Fruit fly (Drosophila melanogaster) whole organism, prepupa: ENCODE results near the gene Set8.

Source experiments
- Blimp-1 ChIP-seq: fragments of 200-800 bp; sonication (Bioruptor generic); optimal IDR thresholded peaks from 3 replicates; lab custom pipeline; 2017; ENCODE audit warnings: missing biosample characterization, missing genetic modification characterization, mild to moderate bottlenecking, moderate library complexity, missing genetic modification reagents
- CG10631 ChIP-seq: fragments of 200-800 bp; sonication (Bioruptor generic); optimal IDR thresholded peaks from 2 replicates; lab custom pipeline; 2016; ENCODE audit warnings: missing biosample characterization, missing genetic modification characterization
- CG10669 ChIP-seq: fragments of 200-800 bp; sonication (Bioruptor generic); optimal IDR thresholded peaks from 3 replicates; lab custom pipeline; 2018; ENCODE audit warnings: missing biosample characterization, mild to moderate bottlenecking, missing genetic modification characterization, moderate library complexity
- CG11294 ChIP-seq: fragments of 200-800 bp; sonication (Bioruptor generic); IDR thresholded peaks from 2 replicates; pipeline ENCODE4 v1.3.6; 2022; ENCODE audit warnings: missing biosample characterization, missing genetic modification characterization
- CG11902 ChIP-seq: fragments of 200-800 bp; sonication (Bioruptor generic); optimal IDR thresholded peaks from 3 replicates; lab custom pipeline; 2016; ENCODE audit warnings: missing biosample characterization, missing genetic modification characterization
- CG15336 ChIP-seq: fragments of 200-800 bp; sonication (Bioruptor generic); IDR thresholded peaks from 2 replicates; pipeline ENCODE4 v1.3.6; 2022; ENCODE audit warnings: missing biosample characterization, missing genetic modification characterization
- CG1621 ChIP-seq: fragments of 200-800 bp; sonication (Bioruptor generic); optimal IDR thresholded peaks from 3 replicates; lab custom pipeline; 2018; ENCODE audit warnings: missing biosample characterization, mild to moderate bottlenecking, missing genetic modification characterization
- CG16779 ChIP-seq: fragments of 200-800 bp; sonication (Bioruptor generic); optimal IDR thresholded peaks from 3 replicates; lab custom pipeline; 2017; ENCODE audit warnings: missing biosample characterization, mild to moderate bottlenecking, missing genetic modification characterization
- CG31627 ChIP-seq: fragments of 200-800 bp; sonication (Bioruptor generic); optimal IDR thresholded peaks from 3 replicates; lab custom pipeline; 2016; ENCODE audit warnings: missing biosample characterization, missing genetic modification characterization
- CG34406 ChIP-seq: fragments of 200-800 bp; sonication (Bioruptor generic); optimal IDR thresholded peaks from 3 replicates; lab custom pipeline; 2016; ENCODE audit warnings: missing biosample characterization, missing genetic modification characterization
- CG3919 ChIP-seq: fragments of 200-800 bp; sonication (Bioruptor generic); optimal IDR thresholded peaks from 3 replicates; lab custom pipeline; 2016; ENCODE audit warnings: missing biosample characterization, missing genetic modification characterization
- CG4318 ChIP-seq: fragments of 200-800 bp; sonication (Bioruptor generic); optimal IDR thresholded peaks from 3 replicates; lab custom pipeline; 2017; ENCODE audit warnings: missing biosample characterization, mild to moderate bottlenecking, missing genetic modification characterization
- CG6163 ChIP-seq: fragments of 200-800 bp; sonication (Bioruptor generic); IDR thresholded peaks from 3 replicates; pipeline ENCODE4 v1.3.6; 2022; ENCODE audit warnings: missing biosample characterization, missing genetic modification characterization
- CG6276 ChIP-seq: fragments of 200-800 bp; sonication (Bioruptor generic); optimal IDR thresholded peaks from 2 replicates; lab custom pipeline; 2017; ENCODE audit warnings: missing biosample characterization, mild to moderate bottlenecking, missing genetic modification characterization
- CG6792 ChIP-seq: fragments of 200-800 bp; sonication (Bioruptor generic); optimal IDR thresholded peaks from 3 replicates; lab custom pipeline; 2016; ENCODE audit warnings: missing biosample characterization, missing genetic modification characterization
- CG6808 ChIP-seq: fragments of 200-800 bp; sonication (Bioruptor generic); optimal IDR thresholded peaks from 3 replicates; lab custom pipeline; 2017; ENCODE audit warnings: missing biosample characterization, missing genetic modification characterization, mild to moderate bottlenecking, moderate library complexity, missing genetic modification reagents
- CG6854 ChIP-seq: fragments of 200-800 bp; sonication (Bioruptor generic); optimal IDR thresholded peaks from 2 replicates; lab custom pipeline; 2017; ENCODE audit warnings: missing biosample characterization, mild to moderate bottlenecking, missing genetic modification characterization
- CG7368 ChIP-seq: fragments of 200-800 bp; sonication (Bioruptor generic); optimal IDR thresholded peaks from 3 replicates; lab custom pipeline; 2016; ENCODE audit warnings: missing biosample characterization, missing genetic modification characterization
- CG8119 ChIP-seq: fragments of 200-800 bp; sonication (Bioruptor generic); IDR thresholded peaks from 3 replicates; pipeline ENCODE4 v1.3.6; 2022; ENCODE audit warnings: missing biosample characterization, missing genetic modification characterization
- CG8319 ChIP-seq: fragments of 200-800 bp; sonication (Bioruptor generic); optimal IDR thresholded peaks from 3 replicates; lab custom pipeline; 2016; ENCODE audit warnings: missing biosample characterization, missing genetic modification characterization
- CG9139 ChIP-seq: fragments of 200-800 bp; sonication (Bioruptor generic); optimal IDR thresholded peaks from 3 replicates; lab custom pipeline; 2017; ENCODE audit warnings: missing biosample characterization, mild to moderate bottlenecking, missing genetic modification characterization
- Eip78C ChIP-seq: fragments of 200-800 bp; sonication (Bioruptor generic); peaks from one replicate; lab custom pipeline; 2016; ENCODE audit warnings: missing biosample characterization, missing genetic modification characterization
- Eip93F ChIP-seq: fragments of 200-800 bp; sonication (Bioruptor generic); optimal IDR thresholded peaks from 2 replicates; lab custom pipeline; 2016; ENCODE audit warnings: missing biosample characterization, mild to moderate bottlenecking, missing genetic modification characterization
- Ets96B ChIP-seq: fragments of 200-800 bp; optimal IDR thresholded peaks from 2 replicates; lab custom pipeline; 2019; ENCODE audit warnings: missing biosample characterization, mild to moderate bottlenecking, missing genetic modification characterization, moderate library complexity
- Gug ChIP-seq: fragments of 200-800 bp; sonication (Bioruptor generic); IDR thresholded peaks from 2 replicates; pipeline ENCODE4 v1.3.6; 2022; ENCODE audit warnings: missing biosample characterization, missing genetic modification characterization
- Hr4 ChIP-seq: fragments of 200-800 bp; sonication (Bioruptor generic); optimal IDR thresholded peaks from 3 replicates; lab custom pipeline; 2016; ENCODE audit warnings: missing biosample characterization, missing genetic modification characterization
- Lpt ChIP-seq: fragments of 200-800 bp; sonication (Bioruptor generic); optimal IDR thresholded peaks from 3 replicates; lab custom pipeline; 2016; ENCODE audit warnings: missing biosample characterization, missing genetic modification characterization
- Met ChIP-seq: fragments of 200-800 bp; sonication (Bioruptor generic); optimal IDR thresholded peaks from 3 replicates; lab custom pipeline; 2016; ENCODE audit warnings: missing biosample characterization, missing genetic modification characterization
- OdsH ChIP-seq: fragments of 200-800 bp; sonication (Bioruptor generic); optimal IDR thresholded peaks from 3 replicates; lab custom pipeline; 2016; ENCODE audit warnings: missing biosample characterization, missing genetic modification characterization
- Smox ChIP-seq: fragments of 200-800 bp; sonication (Bioruptor generic); optimal IDR thresholded peaks from 3 replicates; lab custom pipeline; 2016; ENCODE audit warnings: missing biosample characterization, missing genetic modification characterization
- Sox15 ChIP-seq: fragments of 200-800 bp; sonication (Bioruptor generic); optimal IDR thresholded peaks from 3 replicates; lab custom pipeline; 2016; ENCODE audit warnings: missing biosample characterization, missing genetic modification characterization
- achi ChIP-seq: fragments of 200-800 bp; sonication (Bioruptor generic); optimal IDR thresholded peaks from 3 replicates; lab custom pipeline; 2016; ENCODE audit warnings: missing biosample characterization, missing genetic modification characterization
- acj6 ChIP-seq: fragments of 200-800 bp; sonication (Bioruptor generic); optimal IDR thresholded peaks from 3 replicates; lab custom pipeline; 2016; ENCODE audit warnings: missing biosample characterization, missing genetic modification characterization
- cyc ChIP-seq: fragments of 200-800 bp; sonication (Bioruptor generic); optimal IDR thresholded peaks from 3 replicates; lab custom pipeline; 2016; ENCODE audit warnings: missing biosample characterization, missing genetic modification characterization
- dac ChIP-seq: fragments of 200-800 bp; sonication (Bioruptor generic); optimal IDR thresholded peaks from 2 replicates; lab custom pipeline; 2017; ENCODE audit warnings: missing biosample characterization, mild to moderate bottlenecking, missing genetic modification characterization
- dsx ChIP-seq: fragments of 200-800 bp; optimal IDR thresholded peaks from 3 replicates; lab custom pipeline; 2019; ENCODE audit warnings: missing biosample characterization, mild to moderate bottlenecking, missing genetic modification characterization, moderate library complexity; ENCODE audit not compliant: poor library complexity, severe bottlenecking
- esn ChIP-seq: fragments of 200-800 bp; sonication (Bioruptor generic); optimal IDR thresholded peaks from 2 replicates; lab custom pipeline; 2016; ENCODE audit warnings: missing biosample characterization, mild to moderate bottlenecking, missing genetic modification characterization, moderate library complexity
- fd59A ChIP-seq: fragments of 200-800 bp; sonication (Bioruptor generic); optimal IDR thresholded peaks from 2 replicates; lab custom pipeline; 2017; ENCODE audit warnings: missing biosample characterization, mild to moderate bottlenecking, missing genetic modification characterization, missing genetic modification reagents
- fd85E ChIP-seq: fragments of 200-800 bp; sonication (Bioruptor generic); optimal IDR thresholded peaks from 3 replicates; lab custom pipeline; 2016; ENCODE audit warnings: missing biosample characterization, missing genetic modification characterization
- lz ChIP-seq: fragments of 200-800 bp; sonication (Bioruptor generic); optimal IDR thresholded peaks from 3 replicates; lab custom pipeline; 2016; ENCODE audit warnings: missing biosample characterization, missing genetic modification characterization
- pdm3 ChIP-seq: fragments of 200-800 bp; sonication (Bioruptor generic); optimal IDR thresholded peaks from 3 replicates; lab custom pipeline; 2016; ENCODE audit warnings: missing biosample characterization, missing genetic modification characterization
- salr ChIP-seq, 2 experiments: fragments of 200-800 bp; sonication (Bioruptor generic); optimal IDR thresholded peaks; 3 replicates each; lab custom pipeline; 2016 to 2018; ENCODE audit warnings: missing biosample characterization in 2 of 2, missing genetic modification characterization in 2 of 2, mild to moderate bottlenecking in 1 of 2
- spab ChIP-seq: fragments of 200-800 bp; sonication (Bioruptor generic); optimal IDR thresholded peaks from 2 replicates; lab custom pipeline; 2017; ENCODE audit warnings: missing biosample characterization, mild to moderate bottlenecking, missing genetic modification characterization, missing genetic modification reagents
- ss ChIP-seq, 2 experiments: fragments of 200-800 bp; sonication (Bioruptor generic); optimal IDR thresholded peaks; 2 replicates in 1 of 2; 3 replicates in 1 of 2; lab custom pipeline; 2017 to 2018; ENCODE audit warnings: mild to moderate bottlenecking in 2 of 2, missing biosample characterization in 2 of 2, missing genetic modification characterization in 2 of 2, moderate library complexity in 1 of 2
- svp ChIP-seq: fragments of 200-800 bp; sonication (Bioruptor generic); peaks from one replicate; lab custom pipeline; 2016; ENCODE audit warnings: missing biosample characterization, missing genetic modification characterization

Set8 gene

dm6 chr3R:14288669-14289383 lies 27.0 kb upstream of the Set8 start, which contains the start of gene red (continued):
- no peak for TF ChIP-seq Ets96B (tag; lab: Kevin White, UChicago)
- TF ChIP-seq CG6276 (GFP tag; lab: Kevin White, UChicago) = peak; percentile 58
- TF ChIP-seq Eip78C (GFP tag; lab: Kevin White, UChicago) = peak; percentile 58
- TF ChIP-seq achi (GFP tag; lab: Kevin White, UChicago) = peak; percentile 34
- no peak for TF ChIP-seq Smox (GFP tag; lab: Kevin White, UChicago)
- TF ChIP-seq spab (GFP tag; lab: Kevin White, UChicago) = no peak
- TF ChIP-seq CG11294 (GFP tag; lab: Robert Waterston, UW) = no peak
- peak; percentile 35 for TF ChIP-seq CG10631
- peak; percentile 41 to 58 for TF ChIP-seq ss (GFP tag; optimal IDR thresholded peaks at IDR 0.05; lab: Kevin White, UChicago)
- TF ChIP-seq CG31627 = no peak
- no peak for TF ChIP-seq Eip93F (GFP tag; lab: Kevin White, UChicago)
- no peak for TF ChIP-seq fd59A (GFP tag; lab: Kevin White, UChicago)
- TF ChIP-seq CG15336 = peak; percentile 65
- no peak for TF ChIP-seq Sox15 (GFP tag; lab: Kevin White, UChicago)
- TF ChIP-seq CG16779 = no peak
- TF ChIP-seq esn (GFP tag; lab: Kevin White, UChicago) = peak; percentile 23
- TF ChIP-seq dac (GFP tag; lab: Kevin White, UChicago) = no peak
- TF ChIP-seq CG6163 = peak; percentile 54; the same call in 2 of the 3 replicates
- TF ChIP-seq CG34406 (GFP tag; lab: Kevin White, UChicago) = no peak
- peak; percentile 67 for TF ChIP-seq svp (GFP tag; lab: Kevin White, UChicago)
- TF ChIP-seq CG6792 (GFP tag; lab: Kevin White, UChicago) = no peak
- TF ChIP-seq Blimp-1 = peak; percentile 96
- TF ChIP-seq dsx = peak; percentile 43
- TF ChIP-seq CG8119 (GFP tag; lab: Robert Waterston, UW) = peak; percentile 55; the same call in 2 of the 3 replicates
- TF ChIP-seq Lpt = peak; percentile 28
- TF ChIP-seq fd85E (GFP tag; lab: Kevin White, UChicago) = no peak
- TF ChIP-seq Gug (GFP tag; lab: Robert Waterston, UW) = peak; percentile 31; the same call in 1 of the 2 replicates

dm6 chr3R:14289958-14290835 lies 25.6 kb upstream of the Set8 start:
- TF ChIP-seq dsx (peak; percentile 6), achi (GFP tag; lab: Kevin White, UChicago) (peak; percentile 45), acj6 (GFP tag; lab: Kevin White, UChicago) (peak; percentile 56), CG9139 (GFP tag; lab: Kevin White, UChicago) (no peak), cyc (GFP tag; lab: Kevin White, UChicago) (peak; percentile 7), CG10631 (peak; percentile 44), CG8319 (GFP tag; lab: Kevin White, UChicago) (no peak), Gug (GFP tag; lab: Robert Waterston, UW) (peak; percentile 33; the same call in 1 of the 2 replicates), esn (GFP tag; lab: Kevin White, UChicago) (peak; percentile 65), Ets96B (tag; lab: Kevin White, UChicago) (peak; percentile 57), CG16779 (no peak), salr (GFP tag; optimal IDR thresholded peaks at IDR 0.05; lab: Kevin White, UChicago) (peak in 1 of 2 experiments; percentile 16), OdsH (GFP tag; lab: Kevin White, UChicago) (peak; percentile 61), pdm3 (GFP tag; lab: Kevin White, UChicago) (peak; percentile 64), CG3919 (GFP tag; lab: Kevin White, UChicago) (peak; percentile 48), CG6792 (GFP tag; lab: Kevin White, UChicago) (peak; percentile 32), CG7368 (no peak), CG6854 (GFP tag; lab: Kevin White, UChicago) (no peak), Met (GFP tag; lab: Kevin White, UChicago) (peak; percentile 63), CG11902 (GFP tag; lab: Kevin White, UChicago) (peak; percentile 31), CG6808 (GFP tag; lab: Kevin White, UChicago) (peak; percentile 34), CG4318 (GFP tag; lab: Kevin White, UChicago) (peak; percentile 58), lz (GFP tag; lab: Kevin White, UChicago) (peak; percentile 54), CG6276 (GFP tag; lab: Kevin White, UChicago) (peak; percentile 66), fd85E (GFP tag; lab: Kevin White, UChicago) (no peak), Lpt (peak; percentile 28), Hr4 (GFP tag; lab: Kevin White, UChicago) (peak; percentile 69), CG31627 (peak; percentile 40), CG10669 (GFP tag; lab: Kevin White, UChicago) (peak; percentile 33), CG1621 (no peak), spab (GFP tag; lab: Kevin White, UChicago) (peak; percentile 29), svp (GFP tag; lab: Kevin White, UChicago) (peak; percentile 79)
